Worm (Caenorhabditis elegans) whole organism, late embryonic: ENCODE measurements around the gene F25B5.5.

ENCODE experiments used
- ama-1 ChIP-seq: fragments of 150-350 bp; optimal IDR thresholded peaks from 2 replicates; lab custom pipeline; 2014
- ceh-31 ChIP-seq: sonication (generic microtip); optimal IDR thresholded peaks from 2 replicates; lab custom pipeline; 2016; ENCODE audit warnings: missing genetic modification characterization, missing compliant biosample characterization
- hlh-30 ChIP-seq: sonication (generic microtip); optimal IDR thresholded peaks from 2 replicates; lab custom pipeline; 2017; ENCODE audit warnings: antibody characterized with exemption, missing genetic modification characterization, missing compliant biosample characterization; ENCODE audit not compliant: insufficient read depth
- pag-3 ChIP-seq: sonication (generic microtip); optimal IDR thresholded peaks from 2 replicates; lab custom pipeline; 2016; ENCODE audit warnings: missing compliant biosample characterization, missing genetic modification characterization, borderline replicate concordance

DNA sequence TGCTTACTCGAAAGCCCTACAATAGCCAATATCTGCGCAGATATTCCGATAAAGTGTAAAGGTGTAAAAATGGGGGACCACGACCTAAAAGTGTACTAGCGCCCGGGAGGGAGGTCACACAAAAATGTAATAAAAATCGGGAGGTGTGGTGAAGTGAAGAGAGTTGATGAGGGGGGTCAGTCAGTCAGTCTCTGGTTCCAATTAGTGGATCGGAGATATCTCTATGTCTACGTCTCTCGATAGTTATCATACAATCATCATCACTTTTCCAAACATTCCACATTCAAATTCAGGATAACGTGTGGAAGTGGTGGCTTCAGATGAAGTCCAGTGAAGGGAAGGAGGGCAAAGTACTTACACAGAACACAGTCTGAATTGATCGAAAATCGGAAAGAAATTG, 30.1 kb upstream of the F25B5.5 start:
- no peak for TF ChIP-seq ceh-31 (tag; lab: Kevin White, UChicago)
- TF ChIP-seq pag-3 (tag; lab: Kevin White, UChicago): no peak
- TF ChIP-seq hlh-30: no peak
- no peak for TF ChIP-seq ama-1 (lab: Kevin White, UChicago)
